Fruit fly (Drosophila melanogaster) whole organism, embryonic: ENCODE measurements around the gene CG1983.
A peak's percentile ranks its signal among the peaks of the same experiment; 100 is the strongest.

ENCODE experiments used
- Awh ChIP-seq: fragments of 200-800 bp; sonication (Bioruptor generic); IDR thresholded peaks from 2 replicates; pipeline ENCODE4, ENCODE4 v1.3.6; 2022; ENCODE audit warnings: missing biosample characterization, missing genetic modification characterization
- CG10431 ChIP-seq: fragments of 200-800 bp; sonication (Bioruptor generic); optimal IDR thresholded peaks from 3 replicates; lab custom pipeline; 2018; ENCODE audit warnings: missing biosample characterization, mild to moderate bottlenecking, missing genetic modification characterization
- CG10462 ChIP-seq: fragments of 200-800 bp; sonication (Bioruptor generic); optimal IDR thresholded peaks from 2 replicates; lab custom pipeline; 2016; ENCODE audit warnings: missing biosample characterization, missing genetic modification characterization
- CG11085 ChIP-seq: fragments of 200-800 bp; sonication (Bioruptor generic); IDR thresholded peaks from 2 replicates; pipeline ENCODE4 v1.3.6; 2022; ENCODE audit warnings: missing biosample characterization, missing genetic modification characterization
- CG11456 ChIP-seq: fragments of 200-800 bp; sonication (Bioruptor generic); IDR thresholded peaks from 3 replicates; pipeline ENCODE4 v1.3.6; 2022; ENCODE audit warnings: missing biosample characterization, missing genetic modification characterization
- CG12391 ChIP-seq: fragments of 200-800 bp; sonication (Bioruptor generic); optimal IDR thresholded peaks from 3 replicates; lab custom pipeline; 2018; ENCODE audit warnings: missing biosample characterization, mild to moderate bottlenecking, missing genetic modification characterization, moderate library complexity
- CG15479 ChIP-seq: fragments of 200-800 bp; sonication (Bioruptor generic); optimal IDR thresholded peaks from 3 replicates; lab custom pipeline; 2019; ENCODE audit warnings: missing biosample characterization, mild to moderate bottlenecking, missing genetic modification characterization, moderate library complexity
- CG1602 ChIP-seq: fragments of 200-800 bp; sonication (Bioruptor generic); optimal IDR thresholded peaks from 3 replicates; lab custom pipeline; 2016; ENCODE audit warnings: missing biosample characterization, missing genetic modification characterization
- CG17359 ChIP-seq: fragments of 200-800 bp; sonication (Bioruptor generic); optimal IDR thresholded peaks from 3 replicates; lab custom pipeline; 2018; ENCODE audit warnings: missing biosample characterization, mild to moderate bottlenecking, missing genetic modification characterization, moderate library complexity
- CG2120 ChIP-seq: fragments of 200-800 bp; sonication (Bioruptor generic); optimal IDR thresholded peaks from 3 replicates; lab custom pipeline; 2016; ENCODE audit warnings: missing biosample characterization, missing genetic modification characterization
- CG2129 ChIP-seq: fragments of 200-800 bp; sonication (Bioruptor generic); IDR thresholded peaks from 2 replicates; pipeline ENCODE4 v1.3.6; 2022; ENCODE audit warnings: missing biosample characterization, missing genetic modification characterization; ENCODE audit not compliant: partially characterized antibody
- CG2202 ChIP-seq: fragments of 200-800 bp; sonication (Bioruptor generic); optimal IDR thresholded peaks from 2 replicates; lab custom pipeline; 2018; ENCODE audit warnings: missing biosample characterization, mild to moderate bottlenecking, missing genetic modification characterization
- CG30020 ChIP-seq: fragments of 200-800 bp; optimal IDR thresholded peaks from 2 replicates; lab custom pipeline; 2019; ENCODE audit warnings: missing biosample characterization, mild to moderate bottlenecking, missing genetic modification characterization, moderate library complexity
- CG6175 ChIP-seq: fragments of 200-800 bp; sonication (Bioruptor generic); IDR thresholded peaks from 3 replicates; pipeline ENCODE4 v1.3.6; 2022; ENCODE audit warnings: missing biosample characterization, missing genetic modification characterization
- CG7556 ChIP-seq: fragments of 200-800 bp; sonication (Bioruptor generic); optimal IDR thresholded peaks from 2 replicates; lab custom pipeline; 2017; ENCODE audit warnings: missing biosample characterization, mild to moderate bottlenecking, missing genetic modification characterization
- Ets97D ChIP-seq: fragments of 200-800 bp; sonication (Bioruptor generic); optimal IDR thresholded peaks from 3 replicates; lab custom pipeline; 2016; ENCODE audit warnings: missing biosample characterization, missing genetic modification characterization
- H15 ChIP-seq: fragments of 200-800 bp; sonication (Bioruptor generic); IDR thresholded peaks from 3 replicates; pipeline ENCODE4 v1.3.6; 2022; ENCODE audit warnings: missing biosample characterization, missing genetic modification characterization
- Hey ChIP-seq: fragments of 200-800 bp; sonication (Bioruptor generic); optimal IDR thresholded peaks from 3 replicates; lab custom pipeline; 2018; ENCODE audit warnings: missing biosample characterization, mild to moderate bottlenecking, missing genetic modification characterization
- Hsf ChIP-seq: fragments of 200-800 bp; sonication (Bioruptor generic); optimal IDR thresholded peaks from 3 replicates; lab custom pipeline; 2016; ENCODE audit warnings: missing biosample characterization, missing genetic modification characterization
- MBD-R2 ChIP-seq: fragments of 200-800 bp; sonication (Bioruptor generic); IDR thresholded peaks from 2 replicates; pipeline ENCODE4 v1.3.6; 2022; ENCODE audit warnings: missing biosample characterization, missing genetic modification characterization
- MESR4 ChIP-seq: fragments of 200-800 bp; sonication (Bioruptor generic); optimal IDR thresholded peaks from 2 replicates; lab custom pipeline; 2018; ENCODE audit warnings: missing biosample characterization, mild to moderate bottlenecking, missing genetic modification characterization, moderate library complexity
- Med ChIP-seq: fragments of 200-800 bp; sonication (Bioruptor generic); peaks from one replicate; lab custom pipeline; 2016; ENCODE audit warnings: missing biosample characterization, missing genetic modification characterization, mild to moderate bottlenecking, inconsistent platforms, moderate library complexity
- NC2α ChIP-seq: fragments of 200-800 bp; sonication (Bioruptor generic); optimal IDR thresholded peaks from 2 replicates; lab custom pipeline; 2016; ENCODE audit warnings: missing biosample characterization, missing genetic modification characterization
- NFAT ChIP-seq: fragments of 200-800 bp; sonication (Bioruptor generic); IDR thresholded peaks from 2 replicates; pipeline ENCODE4 v1.3.6; 2022; ENCODE audit warnings: missing biosample characterization, missing genetic modification characterization
- NK7.1 ChIP-seq: fragments of 200-800 bp; sonication (Bioruptor generic); optimal IDR thresholded peaks from 3 replicates; lab custom pipeline; 2016; ENCODE audit warnings: missing biosample characterization, missing genetic modification characterization
- Neu2 ChIP-seq: fragments of 200-800 bp; sonication (Bioruptor generic); optimal IDR thresholded peaks from 3 replicates; lab custom pipeline; 2016; ENCODE audit warnings: missing biosample characterization, missing genetic modification characterization, borderline replicate concordance
- Oaz ChIP-seq: fragments of 200-800 bp; sonication (Bioruptor generic); IDR thresholded peaks from 2 replicates; pipeline ENCODE4 v1.3.6; 2022; ENCODE audit warnings: missing biosample characterization, missing genetic modification characterization
- Side ChIP-seq: fragments of 200-800 bp; sonication (Bioruptor generic); optimal IDR thresholded peaks from 2 replicates; lab custom pipeline; 2016; ENCODE audit warnings: missing biosample characterization, missing genetic modification characterization
- Sin3A ChIP-seq: fragments of >200 bp; optimal IDR thresholded peaks from 2 replicates; lab custom pipeline; 2018
- Ssrp ChIP-seq: fragments of 200-800 bp; sonication (Bioruptor generic); optimal IDR thresholded peaks from 2 replicates; lab custom pipeline; 2018; ENCODE audit warnings: missing biosample characterization, mild to moderate bottlenecking, missing genetic modification characterization, moderate library complexity
- al ChIP-seq: fragments of 200-800 bp; sonication (Bioruptor generic); IDR thresholded peaks from 2 replicates; pipeline ENCODE4 v1.3.6; 2022; ENCODE audit warnings: missing biosample characterization, missing genetic modification characterization
- ato ChIP-seq: fragments of 200-800 bp; sonication (Bioruptor generic); IDR thresholded peaks from 2 replicates; pipeline ENCODE4 v1.3.6; 2022; ENCODE audit warnings: missing biosample characterization, missing genetic modification characterization; ENCODE audit not compliant: partially characterized antibody
- chinmo ChIP-seq: fragments of 200-800 bp; sonication (Bioruptor generic); IDR thresholded peaks from 4 replicates; pipeline ENCODE4 v1.3.6; 2022; ENCODE audit warnings: missing biosample characterization, missing genetic modification characterization; ENCODE audit not compliant: partially characterized antibody
- crol ChIP-seq: fragments of 200-800 bp; sonication (Bioruptor generic); IDR thresholded peaks from 2 replicates; pipeline ENCODE4 v1.3.6; 2022; ENCODE audit warnings: missing biosample characterization, missing genetic modification characterization
- disco-r ChIP-seq: fragments of 200-800 bp; sonication (Bioruptor generic); optimal IDR thresholded peaks from 2 replicates; lab custom pipeline; 2016; ENCODE audit warnings: missing biosample characterization, missing genetic modification characterization
- esg ChIP-seq: fragments of 200-800 bp; sonication (Bioruptor generic); conservative IDR thresholded peaks from 2 replicates; pipeline ENCODE4 v1.3.6; 2022; ENCODE audit warnings: missing biosample characterization, missing genetic modification characterization
- eve ChIP-seq, 2 experiments: fragments of >200 bp; optimal IDR thresholded peaks; 2 replicates each; lab custom pipeline; 2017; ENCODE audit warnings: missing biosample characterization in 2 of 2, missing genetic modification characterization in 2 of 2
- exex ChIP-seq: fragments of 200-800 bp; sonication (Bioruptor generic); optimal IDR thresholded peaks from 4 replicates; lab custom pipeline; 2018; ENCODE audit warnings: missing biosample characterization, mild to moderate bottlenecking, missing genetic modification characterization, moderate library complexity
- fd102C ChIP-seq: fragments of 200-800 bp; sonication (Bioruptor generic); optimal IDR thresholded peaks from 2 replicates; lab custom pipeline; 2018; ENCODE audit warnings: missing biosample characterization, mild to moderate bottlenecking, missing genetic modification characterization, moderate library complexity
- jigr1 ChIP-seq: fragments of 200-800 bp; sonication (Bioruptor generic); IDR thresholded peaks from 3 replicates; pipeline ENCODE4 v1.3.6; 2022; ENCODE audit warnings: missing biosample characterization, missing genetic modification characterization
- jing ChIP-seq: fragments of 200-800 bp; sonication (Bioruptor generic); optimal IDR thresholded peaks from 2 replicates; lab custom pipeline; 2018; ENCODE audit warnings: missing biosample characterization, mild to moderate bottlenecking, missing genetic modification characterization
- kni ChIP-seq: fragments of 200-800 bp; sonication (Bioruptor generic); optimal IDR thresholded peaks from 3 replicates; lab custom pipeline; 2017; ENCODE audit warnings: mild to moderate bottlenecking, missing biosample characterization, missing genetic modification reagents, missing genetic modification characterization
- knrl ChIP-seq: fragments of 200-800 bp; sonication (Bioruptor generic); IDR thresholded peaks from 3 replicates; pipeline ENCODE4 v1.3.6; 2022; ENCODE audit warnings: missing biosample characterization, missing genetic modification characterization; ENCODE audit not compliant: partially characterized antibody
- lola ChIP-seq, 3 experiments: fragments of >200 bp in 2 of 3; fragments of 200-800 bp in 1 of 3; sonication (Bioruptor generic) in 1 of 3; optimal IDR thresholded peaks; 2 replicates each; lab custom pipeline; 2017 to 2019; ENCODE audit warnings: missing biosample characterization in 3 of 3, missing genetic modification characterization in 3 of 3, mild to moderate bottlenecking in 1 of 3, moderate library complexity in 1 of 3
- rib ChIP-seq: fragments of 200-800 bp; sonication (Bioruptor generic); IDR thresholded peaks from 2 replicates; pipeline ENCODE4 v1.3.6; 2022; ENCODE audit warnings: missing biosample characterization, missing genetic modification characterization
- sr ChIP-seq: fragments of 200-800 bp; sonication (Bioruptor generic); IDR thresholded peaks from 3 replicates; pipeline ENCODE4 v1.3.6; 2022; ENCODE audit warnings: missing biosample characterization, missing genetic modification characterization
- unpg ChIP-seq: fragments of 200-800 bp; sonication (Bioruptor generic); optimal IDR thresholded peaks from 3 replicates; lab custom pipeline; 2018; ENCODE audit warnings: missing biosample characterization, mild to moderate bottlenecking, missing genetic modification characterization, moderate library complexity
- vfl ChIP-seq: fragments of 200-800 bp; sonication (Bioruptor generic); optimal IDR thresholded peaks from 2 replicates; lab custom pipeline; 2016; ENCODE audit warnings: missing biosample characterization, missing genetic modification characterization
- vvl ChIP-seq: fragments of 200-800 bp; sonication (Bioruptor generic); IDR thresholded peaks from 2 replicates; pipeline ENCODE4 v1.3.6; 2022; ENCODE audit warnings: missing biosample characterization, missing genetic modification characterization

CG1983 gene

dm6 chr3R:30208766-30209484 is 31.4 kb upstream of the CG1983 start, which contains the start of gene RpS7 (continued):
- TF ChIP-seq Side (GFP tag; lab: Kevin White, UChicago), result peak; percentile 51
- peak; percentile 72 for TF ChIP-seq CG12391 (tag; lab: Kevin White, UChicago)
- TF ChIP-seq Ets97D, result peak; percentile 98
- TF ChIP-seq MESR4 (GFP tag; lab: Kevin White, UChicago), result peak; percentile 97
- TF ChIP-seq jing (GFP tag; lab: Kevin White, UChicago), result no peak
- TF ChIP-seq Sin3A (lab: Kevin White, UChicago), result peak; percentile 73
- peak; percentile 93; the same call in 2 of the 4 replicates for TF ChIP-seq chinmo (GFP tag; lab: Robert Waterston, UW)
- 0 out of 2 replicates have a peak, but pooled peaks have one; percentile 8 for TF ChIP-seq esg (GFP tag; lab: Robert Waterston, UW)
- no peak; the same call in 1 of the 3 replicates for TF ChIP-seq sr (GFP tag; lab: Robert Waterston, UW)
- peak; percentile 44; the same call in 1 of the 3 replicates for TF ChIP-seq H15 (GFP tag; lab: Robert Waterston, UW)
- TF ChIP-seq rib (GFP tag; lab: Robert Waterston, UW), result peak; percentile 66
- TF ChIP-seq Neu2 (GFP tag; lab: Kevin White, UChicago), result no peak
- TF ChIP-seq CG30020 (tag; lab: Kevin White, UChicago), result peak; percentile 47
- peak; percentile 99 for TF ChIP-seq knrl (GFP tag; lab: Robert Waterston, UW)
- peak; percentile 77 for TF ChIP-seq CG10431 (GFP tag; lab: Kevin White, UChicago)
- 0 out of 2 replicates have a peak, but pooled peaks have one; percentile 24 for TF ChIP-seq crol (GFP tag; lab: Robert Waterston, UW)
- TF ChIP-seq CG10462 (GFP tag; lab: Kevin White, UChicago), result peak; percentile 15
- TF ChIP-seq CG7556 (GFP tag; lab: Kevin White, UChicago), result peak; percentile 66
- TF ChIP-seq Oaz (GFP tag; lab: Robert Waterston, UW), result peak; percentile 54
- TF ChIP-seq vfl (GFP tag; lab: Kevin White, UChicago), result no peak
- peak; percentile 67 for TF ChIP-seq CG17359 (tag; lab: Kevin White, UChicago)
- TF ChIP-seq kni, result peak; percentile 82
- peak; percentile 60 for TF ChIP-seq Hsf (GFP tag; lab: Kevin White, UChicago)
- peak; percentile 79; the same call in 1 of the 2 replicates for TF ChIP-seq NFAT (GFP tag; lab: Robert Waterston, UW)
- peak; percentile 46 for TF ChIP-seq NK7.1
- peak; percentile 30 for TF ChIP-seq disco-r (GFP tag; lab: Kevin White, UChicago)
- TF ChIP-seq MBD-R2 (GFP tag; lab: Robert Waterston, UW), result peak; percentile 25; the same call in 1 of the 2 replicates
- no peak for TF ChIP-seq NC2α (GFP tag; lab: Kevin White, UChicago)
- peak in 1 of 2 experiments; percentile 71 for TF ChIP-seq eve (GFP tag; optimal IDR thresholded peaks at IDR 0.05; lab: Kevin White, UChicago)
- no peak for TF ChIP-seq jigr1
- no peak for TF ChIP-seq CG1602
- TF ChIP-seq ato, result peak; percentile 92
- peak; percentile 63 for TF ChIP-seq fd102C (GFP tag; lab: Kevin White, UChicago)
- TF ChIP-seq CG15479, result no peak
- peak; percentile 96 for TF ChIP-seq CG2129
- peak in 1 of 3 experiments; percentile 30 for TF ChIP-seq lola (GFP tag; optimal IDR thresholded peaks at IDR 0.05; lab: Kevin White, UChicago)
- peak; percentile 91 for TF ChIP-seq CG11456 (GFP tag; lab: Robert Waterston, UW)
- peak; percentile 76 for TF ChIP-seq CG2202 (tag; lab: Kevin White, UChicago)
- TF ChIP-seq Ssrp (tag; lab: Kevin White, UChicago), result no peak
- peak; percentile 71 for TF ChIP-seq unpg
- TF ChIP-seq CG11085 (GFP tag; lab: Robert Waterston, UW), result peak; percentile 80
- peak; percentile 74 for TF ChIP-seq Hey
- no peak; the same call in 1 of the 2 replicates for TF ChIP-seq al (GFP tag; lab: Robert Waterston, UW)
- TF ChIP-seq Awh (GFP tag; lab: Robert Waterston, UW), result peak; percentile 83
- peak; percentile 39 for TF ChIP-seq exex (tag; lab: Kevin White, UChicago)
- TF ChIP-seq vvl (GFP tag; lab: Robert Waterston, UW), result peak; percentile 80
- peak; percentile 96 for TF ChIP-seq Med (GFP tag; lab: Kevin White, UChicago)
- TF ChIP-seq CG2120, result peak; percentile 54
- TF ChIP-seq CG6175 (GFP tag; lab: Robert Waterston, UW), result peak; percentile 67; the same call in 1 of the 3 replicates
